Worm (Caenorhabditis elegans) whole organism, mixed stage, embryonic: ENCODE data around the gene vab-1.

Source experiments
- ceh-39 ChIP-seq: fragments of 150-350 bp; optimal IDR thresholded peaks from 2 replicates; lab custom pipeline; 2014; ENCODE audit warnings: missing biosample characterization, missing genetic modification characterization
- ceh-43 ChIP-seq: fragments of 200-800 bp; sonication (Bioruptor generic); optimal IDR thresholded peaks from 2 replicates; lab custom pipeline; 2018; ENCODE audit warnings: mild to moderate bottlenecking, missing genetic modification characterization, moderate library complexity, missing compliant biosample characterization
- elt-1 ChIP-seq: sonication (generic microtip); optimal IDR thresholded peaks from 2 replicates; lab custom pipeline; 2017; ENCODE audit warnings: missing genetic modification characterization, mild to moderate bottlenecking, missing compliant biosample characterization, antibody characterized with exemption, moderate library complexity, borderline replicate concordance; ENCODE audit not compliant: insufficient read depth
- elt-3 ChIP-seq: fragments of 150-350 bp; optimal IDR thresholded peaks from 2 replicates; lab custom pipeline; 2014; ENCODE audit warnings: missing biosample characterization, missing genetic modification characterization
- nhr-237 ChIP-seq: fragments of 150-350 bp; optimal IDR thresholded peaks from 2 replicates; lab custom pipeline; 2014; ENCODE audit warnings: missing biosample characterization, missing genetic modification characterization
- tbx-8 ChIP-seq: fragments of 200-800 bp; sonication (Bioruptor generic); optimal IDR thresholded peaks from 2 replicates; lab custom pipeline; 2018; ENCODE audit warnings: mild to moderate bottlenecking, missing genetic modification characterization, moderate library complexity, missing compliant biosample characterization
- ztf-11 ChIP-seq: fragments of 150-350 bp; optimal IDR thresholded peaks from 2 replicates; lab custom pipeline; 2014; ENCODE audit warnings: missing biosample characterization, missing genetic modification characterization

- TF ChIP-seq ceh-39 (tag; lab: Kevin White, UChicago), result no peak
- TF ChIP-seq nhr-237 (tag; lab: Kevin White, UChicago), result no peak
- no peak for TF ChIP-seq ztf-11
- no peak for TF ChIP-seq tbx-8
- TF ChIP-seq ceh-43 (GFP tag; lab: Kevin White, UChicago), result no peak
- TF ChIP-seq elt-3 (tag; lab: Kevin White, UChicago), result no peak
- no peak for TF ChIP-seq elt-1 (tag; lab: Kevin White, UChicago)
These were observed 39.9 kb upstream of the vab-1 start, which contains the start of gene sra-32 for ce11 chrII:4531880-4532279.
